Fruit fly (Drosophila melanogaster) whole organism, wandering third instar larva: Measurements from ENCODE around the gene kin17.
A peak's percentile ranks its signal among the peaks of the same experiment; 100 is the strongest.

Experiments used
- Abd-B ChIP-seq: fragments of >200 bp; optimal IDR thresholded peaks from 2 replicates; lab custom pipeline; 2017; ENCODE audit warnings: missing biosample characterization, missing genetic modification characterization
- CG32264 ChIP-seq: fragments of 200-800 bp; sonication (Bioruptor generic); optimal IDR thresholded peaks from 2 replicates; lab custom pipeline; 2016; ENCODE audit warnings: missing biosample characterization, missing genetic modification characterization
- CG9705 ChIP-seq: fragments of 200-800 bp; sonication (Bioruptor generic); optimal IDR thresholded peaks from 2 replicates; lab custom pipeline; 2018; ENCODE audit warnings: missing biosample characterization, mild to moderate bottlenecking, missing genetic modification characterization
- CrebA ChIP-seq: fragments of 200-800 bp; sonication (Bioruptor generic); optimal IDR thresholded peaks from 2 replicates; lab custom pipeline; 2016; ENCODE audit warnings: missing biosample characterization, mild to moderate bottlenecking, missing genetic modification characterization, borderline replicate concordance
- Dfd ChIP-seq: fragments of >200 bp; optimal IDR thresholded peaks from 2 replicates; lab custom pipeline; 2017; ENCODE audit warnings: missing biosample characterization, missing genetic modification characterization
- Dif ChIP-seq: fragments of 200-275, 200-300 bp; sonication (Bioruptor generic); optimal IDR thresholded peaks from 2 replicates; lab custom pipeline; 2018; ENCODE audit warnings: missing biosample characterization, missing genetic modification characterization; ENCODE audit not compliant: partially characterized antibody
- GATAd ChIP-seq: sonication (Bioruptor generic); optimal IDR thresholded peaks from 2 replicates; lab custom pipeline; 2016; ENCODE audit warnings: missing biosample characterization, missing genetic modification characterization
- HLH106 ChIP-seq: fragments of 200-800 bp; optimal IDR thresholded peaks from 3 replicates; lab custom pipeline; 2019; ENCODE audit warnings: missing biosample characterization, mild to moderate bottlenecking, missing genetic modification characterization, moderate library complexity
- Hr83 ChIP-seq: fragments of 200-300 bp; sonication (Bioruptor generic); optimal IDR thresholded peaks from 2 replicates; lab custom pipeline; 2016; ENCODE audit warnings: missing biosample characterization, mild to moderate bottlenecking, missing genetic modification characterization, moderate library complexity; ENCODE audit not compliant: poor library complexity, severe bottlenecking
- Jra ChIP-seq: sonication (Bioruptor generic); optimal IDR thresholded peaks from 2 replicates; lab custom pipeline; 2016; ENCODE audit warnings: missing biosample characterization, missing genetic modification characterization
- Mio ChIP-seq: sonication (Bioruptor generic); optimal IDR thresholded peaks from 2 replicates; lab custom pipeline; 2016; ENCODE audit warnings: missing biosample characterization, missing genetic modification characterization
- Myc ChIP-seq: fragments of >200 bp; optimal IDR thresholded peaks from 2 replicates; lab custom pipeline; 2017
- N ChIP-seq: fragments of >200 bp; optimal IDR thresholded peaks from 2 replicates; lab custom pipeline; 2018; ENCODE audit warnings: missing biosample characterization, missing external identifiers, missing genetic modification characterization
- OdsH ChIP-seq: fragments of 200-800 bp; sonication (Bioruptor generic); optimal IDR thresholded peaks from 2 replicates; lab custom pipeline; 2016; ENCODE audit warnings: missing biosample characterization, mild to moderate bottlenecking, missing genetic modification characterization
- Rel ChIP-seq, 2 experiments: fragments of 200-800 bp; sonication (Bioruptor generic) in 1 of 2; optimal IDR thresholded peaks; 2 replicates in 1 of 2; 3 replicates in 1 of 2; lab custom pipeline; 2016 to 2019; ENCODE audit warnings: mild to moderate bottlenecking in 2 of 2, missing biosample characterization in 2 of 2, missing genetic modification characterization in 2 of 2, moderate library complexity in 1 of 2
- Sp1 ChIP-seq: fragments of 200-800 bp; sonication (Bioruptor generic); optimal IDR thresholded peaks from 3 replicates; lab custom pipeline; 2019; ENCODE audit warnings: missing biosample characterization, mild to moderate bottlenecking, missing genetic modification characterization, moderate library complexity
- Vsx2 ChIP-seq: fragments of 200-300, 225-300 bp; sonication (Bioruptor generic); optimal IDR thresholded peaks from 2 replicates; lab custom pipeline; 2018; ENCODE audit warnings: missing biosample characterization, missing genetic modification characterization; ENCODE audit not compliant: partially characterized antibody
- brk ChIP-seq: fragments of 200-800 bp; sonication (Bioruptor generic); optimal IDR thresholded peaks from 2 replicates; lab custom pipeline; 2016; ENCODE audit warnings: missing biosample characterization, mild to moderate bottlenecking, missing genetic modification characterization
- dl ChIP-seq, 2 experiments: fragments of 175-275, 200-275 bp in 1 of 2; fragments of 200-275 bp in 1 of 2; sonication (Bioruptor generic); optimal IDR thresholded peaks; lab custom pipeline; 2018; ENCODE audit warnings: mild to moderate bottlenecking in 2 of 2, missing biosample characterization in 2 of 2, missing genetic modification characterization in 2 of 2, moderate library complexity in 2 of 2; ENCODE audit not compliant: partially characterized antibody in 2 of 2, insufficient read depth in 1 of 2
- dmrt93B ChIP-seq: fragments of 200-800 bp; sonication (Bioruptor generic); optimal IDR thresholded peaks from 2 replicates; lab custom pipeline; 2018; ENCODE audit warnings: missing biosample characterization, mild to moderate bottlenecking, missing genetic modification characterization
- dsf ChIP-seq: sonication (Bioruptor generic); optimal IDR thresholded peaks from 2 replicates; lab custom pipeline; 2016; ENCODE audit warnings: missing biosample characterization, missing genetic modification characterization, borderline replicate concordance
- ey ChIP-seq: fragments of 200-800 bp; sonication (Bioruptor generic); optimal IDR thresholded peaks from 2 replicates; lab custom pipeline; 2016; ENCODE audit warnings: missing biosample characterization, missing genetic modification characterization
- h ChIP-seq: fragments of 200-800 bp; sonication (Bioruptor generic); optimal IDR thresholded peaks from 3 replicates; lab custom pipeline; 2016; ENCODE audit warnings: missing biosample characterization, mild to moderate bottlenecking, missing genetic modification characterization
- jim ChIP-seq: fragments of 175-275, 200-325 bp; sonication (Bioruptor generic); optimal IDR thresholded peaks from 2 replicates; lab custom pipeline; 2016; ENCODE audit warnings: missing biosample characterization, mild to moderate bottlenecking, missing genetic modification characterization
- lola ChIP-seq: fragments of >200 bp; optimal IDR thresholded peaks from 2 replicates; lab custom pipeline; 2017; ENCODE audit warnings: missing biosample characterization, missing genetic modification characterization
- psq ChIP-seq: fragments of 200-800 bp; sonication (Bioruptor generic); optimal IDR thresholded peaks from 3 replicates; lab custom pipeline; 2017; ENCODE audit warnings: missing biosample characterization, mild to moderate bottlenecking, missing genetic modification characterization, moderate library complexity
- rgr ChIP-seq: fragments of 200-800 bp; sonication (Bioruptor generic); optimal IDR thresholded peaks from 3 replicates; lab custom pipeline; 2016; ENCODE audit warnings: missing biosample characterization, mild to moderate bottlenecking, missing genetic modification characterization
- sage ChIP-seq: fragments of 200-800 bp; sonication (Bioruptor generic); optimal IDR thresholded peaks from 2 replicates; lab custom pipeline; 2016; ENCODE audit warnings: missing biosample characterization, mild to moderate bottlenecking, missing genetic modification characterization
- usp ChIP-seq: fragments of >200 bp; optimal IDR thresholded peaks from 2 replicates; lab custom pipeline; 2017; ENCODE audit warnings: missing biosample characterization, missing genetic modification characterization

The kin17 gene

DNA sequence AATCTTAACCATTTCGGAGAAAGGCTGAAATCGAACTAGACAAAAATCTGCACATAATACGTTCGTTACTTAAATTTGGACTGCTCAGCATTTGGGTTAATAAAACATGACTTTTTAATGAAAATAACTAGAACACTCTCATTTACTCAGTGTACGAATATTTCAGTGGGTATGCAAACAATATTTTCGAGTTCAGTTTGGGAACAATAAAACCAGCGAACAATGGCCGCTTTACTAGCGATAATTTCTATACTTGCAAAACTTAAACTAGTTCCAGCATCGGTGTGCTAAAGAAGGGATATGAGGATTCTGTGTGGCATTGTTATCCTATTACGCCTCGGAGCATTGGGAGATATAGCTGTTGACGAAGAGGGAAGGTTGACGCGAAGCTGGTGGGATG, 1.6 kb downstream of the kin17 start, which contains the start of gene CG5665:
TSS of gene CG5665 (plus strand) at position 301 of the 400 bp plus-strand sequence.
- TF ChIP-seq Mio (GFP tag; lab: Kevin White, UChicago): no peak
- TF ChIP-seq Rel (GFP tag; optimal IDR thresholded peaks at IDR 0.05; lab: Kevin White, UChicago): no peak
- TF ChIP-seq Rel (tag; optimal IDR thresholded peaks at IDR 0.05; lab: Kevin White, UChicago): no peak
- no peak for TF ChIP-seq lola (GFP tag; lab: Kevin White, UChicago)
- TF ChIP-seq CrebA (GFP tag; lab: Kevin White, UChicago): no peak
- no peak for TF ChIP-seq Hr83 (GFP tag; lab: Kevin White, UChicago)

- no peak for TF ChIP-seq Rel (GFP tag; optimal IDR thresholded peaks at IDR 0.05; lab: Kevin White, UChicago)
- peak; percentile 71 for TF ChIP-seq Rel (tag; optimal IDR thresholded peaks at IDR 0.05; lab: Kevin White, UChicago)
- no peak for TF ChIP-seq dsf (GFP tag; lab: Kevin White, UChicago)
Measured at dm6 chr3L:20361389-20361788, 4.8 kb downstream of the kin17 start, which contains the start of gene Prim2. Gene Prim2, minus strand, starts transcription at chr3L:20361585.

dm6 chr3L:20366074-20366473, 9.5 kb downstream of the kin17 start:
- TF ChIP-seq Myc (lab: Kevin White, UChicago) (no peak), Abd-B (no peak), Rel (GFP tag; optimal IDR thresholded peaks at IDR 0.05; lab: Kevin White, UChicago) (no peak), Rel (tag; optimal IDR thresholded peaks at IDR 0.05; lab: Kevin White, UChicago) (peak; percentile 33), h (GFP tag; lab: Kevin White, UChicago) (peak; percentile 89), lola (GFP tag; lab: Kevin White, UChicago) (no peak), jim (no peak), CG32264 (GFP tag; lab: Kevin White, UChicago) (no peak), CrebA (GFP tag; lab: Kevin White, UChicago) (no peak), Vsx2 (GFP tag; lab: Kevin White, UChicago) (no peak), Dif (peak; percentile 2), brk (no peak), sage (no peak), rgr (no peak), dmrt93B (no peak)

DNA sequence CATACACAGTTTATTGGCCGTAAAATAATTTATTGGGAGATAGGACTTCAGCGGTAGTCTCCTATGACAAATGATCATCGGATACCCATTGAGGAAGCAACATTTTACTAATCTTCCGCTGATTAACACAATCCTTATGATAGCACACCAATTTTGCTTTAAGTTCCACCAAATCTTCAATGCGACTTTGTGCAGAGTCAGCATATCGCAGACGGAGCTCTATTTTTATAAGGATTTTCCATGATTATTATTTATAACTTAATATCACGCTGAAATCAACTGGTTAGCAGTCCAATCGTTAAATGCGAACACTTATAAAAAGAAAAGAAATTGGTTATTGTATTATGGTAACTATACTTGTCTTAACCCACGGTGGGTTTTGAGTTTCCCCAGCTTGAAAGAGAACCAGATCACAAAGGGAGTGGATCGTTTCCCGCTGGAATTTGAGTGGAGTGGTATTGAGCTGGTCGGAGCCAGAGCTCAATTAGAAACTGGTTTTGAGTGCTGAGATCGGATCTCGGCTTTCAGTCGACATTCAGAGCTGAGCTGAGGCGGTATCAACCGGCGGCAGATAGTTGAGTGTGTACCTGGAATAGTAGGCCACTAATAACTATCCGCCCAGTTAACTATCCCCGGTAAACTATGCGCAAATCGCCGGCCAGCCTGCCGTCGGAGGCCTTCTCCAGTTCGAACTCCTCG, 10.2 kb downstream of the kin17 start, which contains the start of the genes Toll-9 and in:
TSS of gene Toll-9 (minus strand) at position 51 of the 699 bp plus-strand sequence.
TSS of gene in (plus strand) at position 525 of the 699 bp plus-strand sequence.
- TF ChIP-seq Dif (peak; percentile 40), Jra (GFP tag; lab: Kevin White, UChicago) (no peak)

- no peak for TF ChIP-seq lola (GFP tag; lab: Kevin White, UChicago)
- no peak for TF ChIP-seq Vsx2 (GFP tag; lab: Kevin White, UChicago)
- no peak for TF ChIP-seq rgr
- no peak for TF ChIP-seq brk
- TF ChIP-seq CrebA (GFP tag; lab: Kevin White, UChicago): no peak
- no peak for TF ChIP-seq GATAd (GFP tag; lab: Kevin White, UChicago)
- no peak for TF ChIP-seq dmrt93B
- no peak for TF ChIP-seq Rel (GFP tag; optimal IDR thresholded peaks at IDR 0.05; lab: Kevin White, UChicago)
- TF ChIP-seq Rel (tag; optimal IDR thresholded peaks at IDR 0.05; lab: Kevin White, UChicago): no peak
- no peak for TF ChIP-seq sage
- no peak for TF ChIP-seq Sp1 (GFP tag; lab: Kevin White, UChicago)
- TF ChIP-seq dsf (GFP tag; lab: Kevin White, UChicago): no peak
- TF ChIP-seq Jra (GFP tag; lab: Kevin White, UChicago): no peak
- TF ChIP-seq jim: no peak
- TF ChIP-seq OdsH (GFP tag; lab: Kevin White, UChicago): no peak
Measured at dm6 chr3L:20370013-20370412, 13.4 kb downstream of the kin17 start, which contains the start of gene CG13247. Gene CG13247, plus strand, starts transcription at chr3L:20370313.

DNA sequence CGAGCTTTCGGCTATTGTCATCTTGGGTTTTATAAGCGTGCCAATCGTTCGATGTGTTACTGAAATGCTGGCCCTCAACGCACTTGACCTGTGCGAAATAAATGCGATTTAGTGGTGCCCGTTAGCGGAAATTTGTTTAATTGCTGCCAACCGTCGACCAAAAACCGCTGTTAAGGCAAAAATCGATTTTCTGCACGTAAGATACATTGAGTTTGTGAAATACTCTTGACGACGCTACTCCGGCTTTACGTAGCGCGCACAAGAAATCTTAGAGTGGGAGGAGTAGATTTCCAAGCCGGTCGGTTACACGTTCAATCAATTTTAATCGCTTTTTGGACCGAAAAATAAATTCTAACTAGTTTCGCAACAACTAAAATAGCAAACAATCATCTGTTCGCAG, 18.9 kb downstream of the kin17 start:
- no peak for TF ChIP-seq CG9705 (GFP tag; lab: Kevin White, UChicago)
- TF ChIP-seq dsf (GFP tag; lab: Kevin White, UChicago): no peak
- no peak for TF ChIP-seq GATAd (GFP tag; lab: Kevin White, UChicago)
- no peak for TF ChIP-seq Jra (GFP tag; lab: Kevin White, UChicago)
- TF ChIP-seq Sp1 (GFP tag; lab: Kevin White, UChicago): no peak
- TF ChIP-seq dl (GFP tag; optimal IDR thresholded peaks at IDR 0.05; lab: Kevin White, UChicago; ENCODE audit: insufficient read depth in 1 of 2, partially characterized antibody in 2 of 2): no peak
- TF ChIP-seq psq (GFP tag; lab: Kevin White, UChicago): no peak
- TF ChIP-seq HLH106 (tag; lab: Kevin White, UChicago): no peak
- no peak for TF ChIP-seq N (GFP tag; lab: Kevin White, UChicago)
- TF ChIP-seq Hr83 (GFP tag; lab: Kevin White, UChicago): no peak
- TF ChIP-seq usp (GFP tag; lab: Kevin White, UChicago): no peak
- TF ChIP-seq CG32264 (GFP tag; lab: Kevin White, UChicago): no peak
- no peak for TF ChIP-seq Dfd (GFP tag; lab: Kevin White, UChicago)
- no peak for TF ChIP-seq ey
